Fruit fly (Drosophila melanogaster) whole organism, wandering third instar larva: ENCODE measurements around the gene CG6733.

Experiments
- Abd-B ChIP-seq: fragments of >200 bp; optimal IDR thresholded peaks from 2 replicates; lab custom pipeline; 2017; ENCODE audit warnings: missing biosample characterization, missing genetic modification characterization
- CG32264 ChIP-seq: fragments of 200-800 bp; sonication (Bioruptor generic); optimal IDR thresholded peaks from 2 replicates; lab custom pipeline; 2016; ENCODE audit warnings: missing biosample characterization, missing genetic modification characterization
- CrebA ChIP-seq: fragments of 200-800 bp; sonication (Bioruptor generic); optimal IDR thresholded peaks from 2 replicates; lab custom pipeline; 2016; ENCODE audit warnings: missing biosample characterization, mild to moderate bottlenecking, missing genetic modification characterization, borderline replicate concordance
- Dfd ChIP-seq: fragments of >200 bp; optimal IDR thresholded peaks from 2 replicates; lab custom pipeline; 2017; ENCODE audit warnings: missing biosample characterization, missing genetic modification characterization
- Myc ChIP-seq: fragments of >200 bp; optimal IDR thresholded peaks from 2 replicates; lab custom pipeline; 2017
- N ChIP-seq: fragments of >200 bp; optimal IDR thresholded peaks from 2 replicates; lab custom pipeline; 2018; ENCODE audit warnings: missing biosample characterization, missing external identifiers, missing genetic modification characterization
- Sp1 ChIP-seq: fragments of 200-800 bp; sonication (Bioruptor generic); optimal IDR thresholded peaks from 3 replicates; lab custom pipeline; 2019; ENCODE audit warnings: missing biosample characterization, mild to moderate bottlenecking, missing genetic modification characterization, moderate library complexity
- br ChIP-seq: fragments of 200-800 bp; sonication (Bioruptor generic); optimal IDR thresholded peaks from 2 replicates; lab custom pipeline; 2016; ENCODE audit warnings: missing biosample characterization, missing genetic modification characterization
- dmrt93B ChIP-seq: fragments of 200-800 bp; sonication (Bioruptor generic); optimal IDR thresholded peaks from 2 replicates; lab custom pipeline; 2018; ENCODE audit warnings: missing biosample characterization, mild to moderate bottlenecking, missing genetic modification characterization
- h ChIP-seq: fragments of 200-800 bp; sonication (Bioruptor generic); optimal IDR thresholded peaks from 3 replicates; lab custom pipeline; 2016; ENCODE audit warnings: missing biosample characterization, mild to moderate bottlenecking, missing genetic modification characterization
- pan ChIP-seq: fragments of >200 bp; optimal IDR thresholded peaks from 2 replicates; lab custom pipeline; 2017
- psq ChIP-seq: fragments of 200-800 bp; sonication (Bioruptor generic); optimal IDR thresholded peaks from 3 replicates; lab custom pipeline; 2017; ENCODE audit warnings: missing biosample characterization, mild to moderate bottlenecking, missing genetic modification characterization, moderate library complexity
- rgr ChIP-seq: fragments of 200-800 bp; sonication (Bioruptor generic); optimal IDR thresholded peaks from 3 replicates; lab custom pipeline; 2016; ENCODE audit warnings: missing biosample characterization, mild to moderate bottlenecking, missing genetic modification characterization
- tai ChIP-seq: sonication (Bioruptor generic); optimal IDR thresholded peaks from 2 replicates; lab custom pipeline; 2016; ENCODE audit warnings: missing biosample characterization, missing genetic modification characterization

dm6 chr3R:23127796-23128195, 30.3 kb downstream of the CG6733 start, which contains the start of gene CG31457:
- TF ChIP-seq pan (lab: Kevin White, UChicago), result no peak
- no peak for TF ChIP-seq CrebA (GFP tag; lab: Kevin White, UChicago)
- no peak for TF ChIP-seq Sp1 (GFP tag; lab: Kevin White, UChicago)
- peak; percentile 7 for TF ChIP-seq h (GFP tag; lab: Kevin White, UChicago)
- no peak for TF ChIP-seq br
- no peak for TF ChIP-seq dmrt93B
- TF ChIP-seq psq (GFP tag; lab: Kevin White, UChicago), result no peak
- no peak for TF ChIP-seq Dfd
- TF ChIP-seq Myc (lab: Kevin White, UChicago), result no peak
- no peak for TF ChIP-seq tai (GFP tag; lab: Kevin White, UChicago)
- TF ChIP-seq CG32264, result no peak
- no peak for TF ChIP-seq N (GFP tag; lab: Kevin White, UChicago)
- no peak for TF ChIP-seq Abd-B
- no peak for TF ChIP-seq rgr (GFP tag; lab: Kevin White, UChicago)
